Fruit fly (Drosophila melanogaster) whole organism, embryonic: Measurements from ENCODE around the gene Drsl5.

Source experiments
- Atf-2 ChIP-seq: fragments of 200-800 bp; sonication (Bioruptor generic); optimal IDR thresholded peaks from 2 replicates; lab custom pipeline; 2016; ENCODE audit warnings: missing biosample characterization, missing genetic modification characterization
- Atf6 ChIP-seq: fragments of 200-800 bp; sonication (Bioruptor generic); IDR thresholded peaks from 2 replicates; pipeline ENCODE4 v1.3.6; 2022; ENCODE audit warnings: missing biosample characterization, missing genetic modification characterization
- Awh ChIP-seq: fragments of 200-800 bp; sonication (Bioruptor generic); IDR thresholded peaks from 2 replicates; pipeline ENCODE4, ENCODE4 v1.3.6; 2022; ENCODE audit warnings: missing biosample characterization, missing genetic modification characterization
- CG12155 ChIP-seq: fragments of 200-800 bp; sonication (Bioruptor generic); optimal IDR thresholded peaks from 3 replicates; lab custom pipeline; 2016; ENCODE audit warnings: missing biosample characterization, missing genetic modification characterization
- CG12769 ChIP-seq: fragments of 200-800 bp; sonication (Bioruptor generic); optimal IDR thresholded peaks from 2 replicates; lab custom pipeline; 2019; ENCODE audit warnings: missing biosample characterization, mild to moderate bottlenecking, missing genetic modification characterization, moderate library complexity
- CG12942 ChIP-seq: fragments of 200-800 bp; sonication (Bioruptor generic); optimal IDR thresholded peaks from 3 replicates; lab custom pipeline; 2016; ENCODE audit warnings: missing biosample characterization, missing genetic modification characterization
- CG13894 ChIP-seq: fragments of 200-800 bp; sonication (Bioruptor generic); optimal IDR thresholded peaks from 3 replicates; lab custom pipeline; 2018; ENCODE audit warnings: missing biosample characterization, mild to moderate bottlenecking, missing genetic modification characterization, moderate library complexity
- CG14860 ChIP-seq: fragments of 200-800 bp; sonication (Bioruptor generic); IDR thresholded peaks from 3 replicates; pipeline ENCODE4 v1.3.6; 2022; ENCODE audit warnings: missing biosample characterization, missing genetic modification characterization; ENCODE audit not compliant: partially characterized antibody
- CG15269 ChIP-seq: fragments of 200-800 bp; sonication (Bioruptor generic); optimal IDR thresholded peaks from 2 replicates; lab custom pipeline; 2018; ENCODE audit warnings: missing biosample characterization, mild to moderate bottlenecking, missing genetic modification characterization, moderate library complexity
- CG1603 ChIP-seq: fragments of 200-800 bp; sonication (Bioruptor generic); optimal IDR thresholded peaks from 2 replicates; lab custom pipeline; 2019; ENCODE audit warnings: missing biosample characterization, mild to moderate bottlenecking, missing genetic modification characterization, moderate library complexity
- CG2116 ChIP-seq: fragments of 200-800 bp; sonication (Bioruptor generic); optimal IDR thresholded peaks from 3 replicates; lab custom pipeline; 2018; ENCODE audit warnings: missing biosample characterization, mild to moderate bottlenecking, missing genetic modification characterization
- CG3281 ChIP-seq: fragments of 200-800 bp; sonication (Bioruptor generic); optimal IDR thresholded peaks from 3 replicates; lab custom pipeline; 2017; ENCODE audit warnings: missing biosample characterization, mild to moderate bottlenecking, missing genetic modification characterization
- CG3407 ChIP-seq: fragments of 200-800 bp; sonication (Bioruptor generic); optimal IDR thresholded peaks from 2 replicates; lab custom pipeline; 2018; ENCODE audit warnings: missing biosample characterization, mild to moderate bottlenecking, missing genetic modification characterization
- CG34376 ChIP-seq: fragments of 200-800 bp; sonication (Bioruptor generic); optimal IDR thresholded peaks from 2 replicates; lab custom pipeline; 2018; ENCODE audit warnings: missing biosample characterization, mild to moderate bottlenecking, missing genetic modification characterization
- CG4424 ChIP-seq: fragments of 200-800 bp; sonication (Bioruptor generic); optimal IDR thresholded peaks from 3 replicates; lab custom pipeline; 2016; ENCODE audit warnings: missing biosample characterization, missing genetic modification characterization
- CG6175 ChIP-seq: fragments of 200-800 bp; sonication (Bioruptor generic); IDR thresholded peaks from 3 replicates; pipeline ENCODE4 v1.3.6; 2022; ENCODE audit warnings: missing biosample characterization, missing genetic modification characterization
- CG7786 ChIP-seq: fragments of 200-800 bp; sonication (Bioruptor generic); optimal IDR thresholded peaks from 2 replicates; lab custom pipeline; 2016; ENCODE audit warnings: missing biosample characterization, missing genetic modification characterization
- CG8478 ChIP-seq: fragments of >200 bp; optimal IDR thresholded peaks from 2 replicates; lab custom pipeline; 2018
- Fer1 ChIP-seq: fragments of 200-800 bp; sonication (Bioruptor generic); optimal IDR thresholded peaks from 2 replicates; lab custom pipeline; 2017; ENCODE audit warnings: missing biosample characterization, mild to moderate bottlenecking, missing genetic modification characterization
- Hr3 ChIP-seq: fragments of 200-800 bp; sonication (Bioruptor generic); optimal IDR thresholded peaks from 3 replicates; lab custom pipeline; 2016; ENCODE audit warnings: missing biosample characterization, missing genetic modification characterization
- Hr51 ChIP-seq, 2 experiments: fragments of 200-800 bp; sonication (Bioruptor generic); optimal IDR thresholded peaks; 2 replicates in 1 of 2; 3 replicates in 1 of 2; lab custom pipeline; 2016 to 2018; ENCODE audit warnings: missing biosample characterization in 2 of 2, missing genetic modification characterization in 2 of 2, mild to moderate bottlenecking in 1 of 2, moderate library complexity in 1 of 2
- Jarid2 ChIP-seq: fragments of 200-800 bp; sonication (Bioruptor generic); optimal IDR thresholded peaks from 3 replicates; lab custom pipeline; 2017; ENCODE audit warnings: mild to moderate bottlenecking, missing biosample characterization, missing genetic modification reagents, missing genetic modification characterization
- MESR4 ChIP-seq: fragments of 200-800 bp; sonication (Bioruptor generic); optimal IDR thresholded peaks from 2 replicates; lab custom pipeline; 2018; ENCODE audit warnings: missing biosample characterization, mild to moderate bottlenecking, missing genetic modification characterization, moderate library complexity
- MTF-1 ChIP-seq: fragments of 200-800 bp; sonication (Bioruptor generic); optimal IDR thresholded peaks from 2 replicates; lab custom pipeline; 2018; ENCODE audit warnings: missing biosample characterization, mild to moderate bottlenecking, missing genetic modification characterization, borderline replicate concordance
- Med ChIP-seq: fragments of 200-800 bp; sonication (Bioruptor generic); peaks from one replicate; lab custom pipeline; 2016; ENCODE audit warnings: missing biosample characterization, missing genetic modification characterization, mild to moderate bottlenecking, inconsistent platforms, moderate library complexity
- NFAT ChIP-seq: fragments of 200-800 bp; sonication (Bioruptor generic); IDR thresholded peaks from 2 replicates; pipeline ENCODE4 v1.3.6; 2022; ENCODE audit warnings: missing biosample characterization, missing genetic modification characterization
- Pdp1 ChIP-seq, 2 experiments: fragments of 200-800 bp; sonication (Bioruptor generic); optimal IDR thresholded peaks; 3 replicates each; lab custom pipeline; 2016; ENCODE audit warnings: missing biosample characterization in 2 of 2, missing genetic modification characterization in 2 of 2, mild to moderate bottlenecking in 1 of 2, moderate library complexity in 1 of 2
- Scr ChIP-seq: fragments of 200-800 bp; sonication (Bioruptor generic); IDR thresholded peaks from 2 replicates; pipeline ENCODE4 v1.3.6; 2022; ENCODE audit warnings: missing biosample characterization, missing genetic modification characterization; ENCODE audit not compliant: partially characterized antibody
- bigmax ChIP-seq: fragments of 200-800 bp; sonication (Bioruptor generic); optimal IDR thresholded peaks from 2 replicates; lab custom pipeline; 2018; ENCODE audit warnings: missing biosample characterization, mild to moderate bottlenecking, missing genetic modification characterization
- chinmo ChIP-seq: fragments of 200-800 bp; sonication (Bioruptor generic); IDR thresholded peaks from 4 replicates; pipeline ENCODE4 v1.3.6; 2022; ENCODE audit warnings: missing biosample characterization, missing genetic modification characterization; ENCODE audit not compliant: partially characterized antibody
- cwo ChIP-seq: fragments of 200-800 bp; sonication (Bioruptor generic); optimal IDR thresholded peaks from 3 replicates; lab custom pipeline; 2017; ENCODE audit warnings: missing biosample characterization, missing genetic modification characterization, mild to moderate bottlenecking, moderate library complexity, missing genetic modification reagents
- disco-r ChIP-seq: fragments of 200-800 bp; sonication (Bioruptor generic); optimal IDR thresholded peaks from 2 replicates; lab custom pipeline; 2016; ENCODE audit warnings: missing biosample characterization, missing genetic modification characterization
- gt ChIP-seq: fragments of 200-800 bp; sonication (Bioruptor generic); IDR thresholded peaks from 2 replicates; pipeline ENCODE4 v1.3.6; 2022; ENCODE audit warnings: missing biosample characterization, missing genetic modification characterization
- insv ChIP-seq, 2 experiments: fragments of 200-800 bp; sonication (Bioruptor generic); optimal IDR thresholded peaks; 3 replicates each; lab custom pipeline; 2016 to 2018; ENCODE audit warnings: missing biosample characterization in 2 of 2, missing genetic modification characterization in 2 of 2
- lab ChIP-seq: fragments of 200-800 bp; sonication (Bioruptor generic); optimal IDR thresholded peaks from 3 replicates; lab custom pipeline; 2017; ENCODE audit warnings: missing biosample characterization, missing genetic modification characterization, mild to moderate bottlenecking, moderate library complexity, missing genetic modification reagents
- oc ChIP-seq: fragments of 200-800 bp; sonication (Bioruptor generic); optimal IDR thresholded peaks from 2 replicates; lab custom pipeline; 2018; ENCODE audit warnings: missing biosample characterization, mild to moderate bottlenecking, missing genetic modification characterization, moderate library complexity
- sens ChIP-seq: fragments of 200-800 bp; sonication (Bioruptor generic); peaks from one replicate; lab custom pipeline; 2016; ENCODE audit warnings: missing biosample characterization, missing genetic modification characterization
- sna ChIP-seq: fragments of 200-800 bp; sonication (Bioruptor generic); IDR thresholded peaks from 2 replicates; pipeline ENCODE4 v1.3.6; 2022; ENCODE audit warnings: missing biosample characterization, missing genetic modification characterization; ENCODE audit not compliant: partially characterized antibody
- zen ChIP-seq: fragments of 200-800 bp; sonication (Bioruptor generic); optimal IDR thresholded peaks from 3 replicates; lab custom pipeline; 2018; ENCODE audit warnings: missing biosample characterization, mild to moderate bottlenecking, missing genetic modification characterization, moderate library complexity

Gene Drsl5

DNA sequence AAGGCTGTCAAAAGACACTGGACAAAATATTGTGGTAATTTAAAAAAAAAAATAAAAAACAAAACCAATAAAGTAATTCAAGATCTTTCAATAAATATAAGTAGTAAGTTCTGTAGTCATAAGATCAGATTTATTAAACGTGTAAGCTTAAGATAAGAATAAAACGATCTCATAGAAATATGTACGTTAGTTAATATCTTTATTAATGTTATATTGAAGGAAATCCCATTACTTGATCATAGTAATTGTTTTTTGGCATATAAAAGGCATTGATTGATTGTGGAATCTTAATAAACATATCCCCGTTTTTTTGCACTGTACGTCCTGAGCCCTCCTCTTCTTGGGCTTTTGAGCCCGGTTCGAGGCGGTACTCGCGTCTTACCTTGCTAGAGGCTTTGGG is 26.7 kb downstream of the Drsl5 start (continued):
- TF ChIP-seq Hr51 (GFP tag; optimal IDR thresholded peaks at IDR 0.05; lab: Kevin White, UChicago) (peak in 1 of 2 experiments; percentile 56), Fer1 (GFP tag; lab: Kevin White, UChicago) (peak; percentile 19), sens (GFP tag; lab: Kevin White, UChicago) (peak; percentile 74), CG14860 (GFP tag; lab: Robert Waterston, UW) (no peak)

dm6 chr3L:3344528-3344927 is 27.9 kb downstream of the Drsl5 start:
- TF ChIP-seq CG12942, result no peak
- peak; percentile 40 for TF ChIP-seq Med
- TF ChIP-seq Pdp1 (GFP tag; optimal IDR thresholded peaks at IDR 0.05; lab: Kevin White, UChicago), result peak in 1 of 2 experiments; percentile 87
- TF ChIP-seq sens (GFP tag; lab: Kevin White, UChicago), result peak; percentile 41
- no peak for TF ChIP-seq bigmax (GFP tag; lab: Kevin White, UChicago)

DNA sequence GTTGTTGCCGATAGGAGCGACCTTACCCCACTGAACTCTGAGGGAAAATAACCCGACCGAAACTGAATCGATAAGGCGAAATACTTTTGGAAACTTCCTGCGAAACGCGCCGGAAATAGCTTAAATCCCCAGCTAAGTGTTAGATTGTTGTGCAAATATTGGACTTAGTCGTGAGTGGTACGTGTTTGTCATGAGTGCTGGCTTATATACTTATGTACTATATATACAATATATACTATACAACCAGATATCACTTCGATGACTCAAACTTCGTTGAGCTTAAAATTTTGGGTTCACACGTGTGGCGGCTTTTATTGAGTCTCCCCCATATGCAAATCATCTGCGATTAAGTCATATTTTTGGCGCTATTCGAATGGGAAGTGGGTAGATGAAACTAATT is 29.7 kb downstream of the Drsl5 start:
- no peak for TF ChIP-seq CG6175 (GFP tag; lab: Robert Waterston, UW)
- no peak for TF ChIP-seq CG1603 (tag; lab: Kevin White, UChicago)
- TF ChIP-seq CG12155 (GFP tag; lab: Kevin White, UChicago), result no peak
- peak; percentile 17 for TF ChIP-seq CG13894 (tag; lab: Kevin White, UChicago)
- TF ChIP-seq CG8478 (lab: Kevin White, UChicago), result no peak
- TF ChIP-seq CG15269 (tag; lab: Kevin White, UChicago), result no peak
- TF ChIP-seq CG34376 (GFP tag; lab: Kevin White, UChicago), result peak; percentile 21
- no peak for TF ChIP-seq Jarid2 (GFP tag; lab: Kevin White, UChicago)
- peak; percentile 53 for TF ChIP-seq lab
- TF ChIP-seq CG12769 (tag; lab: Kevin White, UChicago), result peak; percentile 43
- no peak for TF ChIP-seq zen (tag; lab: Kevin White, UChicago)
- TF ChIP-seq CG7786 (GFP tag; lab: Kevin White, UChicago), result no peak
- TF ChIP-seq Scr (GFP tag; lab: Robert Waterston, UW), result no peak
- TF ChIP-seq disco-r (GFP tag; lab: Kevin White, UChicago), result no peak
- TF ChIP-seq cwo (GFP tag; lab: Kevin White, UChicago), result peak; percentile 59
- TF ChIP-seq oc, result peak; percentile 33
- TF ChIP-seq CG2116 (GFP tag; lab: Kevin White, UChicago), result no peak
- TF ChIP-seq NFAT (GFP tag; lab: Robert Waterston, UW), result no peak
- TF ChIP-seq Atf-2 (GFP tag; lab: Kevin White, UChicago), result no peak
- TF ChIP-seq CG3281 (GFP tag; lab: Kevin White, UChicago), result peak; percentile 13
- TF ChIP-seq CG3407, result no peak
- no peak for TF ChIP-seq CG4424
- TF ChIP-seq MTF-1, result no peak
- TF ChIP-seq sna (GFP tag; lab: Robert Waterston, UW), result no peak
- TF ChIP-seq chinmo (GFP tag; lab: Robert Waterston, UW), result no peak
- no peak for TF ChIP-seq Hr3 (GFP tag; lab: Kevin White, UChicago)
- no peak for TF ChIP-seq insv (GFP tag; optimal IDR thresholded peaks at IDR 0.05; lab: Kevin White, UChicago)
- TF ChIP-seq Med, result peak; percentile 50
- TF ChIP-seq MESR4, result no peak
- 0 out of 2 replicates have a peak, but pooled peaks have one; percentile 12 for TF ChIP-seq Atf6 (GFP tag; lab: Robert Waterston, UW)
- TF ChIP-seq gt, result no peak
- no peak for TF ChIP-seq Awh (GFP tag; lab: Robert Waterston, UW)
